Worm (Caenorhabditis elegans): ENCODE results near the gene F16F9.1.

Gene F16F9.1

ce11 chrX:8492750-8493149, 46.5 kb downstream of the F16F9.1 start:
- TF ChIP-seq ztf-29 (GFP tag; IDR thresholded peaks at IDR 0.05), result no peak

- no peak for TF ChIP-seq ref-1 (GFP tag; conservative IDR thresholded peaks at IDR 0.05)
- no peak for TF ChIP-seq med-1 (GFP tag; optimal IDR thresholded peaks at IDR 0.05; ENCODE audit: insufficient read depth)
- TF ChIP-seq ztf-29 (GFP tag; IDR thresholded peaks at IDR 0.05), result no peak
- no peak for TF ChIP-seq flt-1 (GFP tag; IDR thresholded peaks at IDR 0.05)
- no peak for TF ChIP-seq cog-1 (tag; optimal IDR thresholded peaks at IDR 0.05)
- TF ChIP-seq T22C8.4 (GFP tag; IDR thresholded peaks at IDR 0.05), result no peak
- no peak for TF ChIP-seq ztf-23 (GFP tag; IDR thresholded peaks at IDR 0.05)
- no peak for TF ChIP-seq tab-1 (GFP tag; IDR thresholded peaks at IDR 0.05)
- no peak for TF ChIP-seq klf-2 (GFP tag; conservative IDR thresholded peaks at IDR 0.05)
These were observed 48.8 kb downstream of the F16F9.1 start, which contains the start of gene T01B10.5 for ce11 chrX:8495005-8495404. Gene T01B10.5 (plus strand): TSS chrX:8495305.

ce11 chrX:8499721-8500120, 53.5 kb downstream of the F16F9.1 start, which contains the start of gene grd-14:
Gene grd-14 (plus strand): TSS chrX:8500021.
- no peak for TF ChIP-seq klf-2 (GFP tag; conservative IDR thresholded peaks at IDR 0.05)
- no peak for TF ChIP-seq ref-1 (GFP tag; conservative IDR thresholded peaks at IDR 0.05)
- no peak for TF ChIP-seq flt-1 (GFP tag; IDR thresholded peaks at IDR 0.05)
- 0 out of 2 replicates have a peak, but pooled peaks have one; percentile 9 for TF ChIP-seq ztf-23 (GFP tag; IDR thresholded peaks at IDR 0.05)
- no peak for TF ChIP-seq T22C8.4 (GFP tag; IDR thresholded peaks at IDR 0.05)
- TF ChIP-seq tab-1 (GFP tag; IDR thresholded peaks at IDR 0.05), result no peak
